Fruit fly (Drosophila melanogaster) whole organism, embryonic: ENCODE measurements around the gene Ino80.

Source experiments
- ATbp ChIP-seq: fragments of 200-800 bp; sonication (Bioruptor generic); optimal IDR thresholded peaks from 2 replicates; lab custom pipeline; 2017; ENCODE audit warnings: missing biosample characterization, mild to moderate bottlenecking, missing genetic modification characterization, missing genetic modification reagents
- Antp ChIP-seq: fragments of 200-800 bp; sonication (Bioruptor generic); optimal IDR thresholded peaks from 3 replicates; lab custom pipeline; 2016; ENCODE audit warnings: missing biosample characterization, missing genetic modification characterization
- Asciz ChIP-seq: fragments of 200-800 bp; sonication (Bioruptor generic); optimal IDR thresholded peaks from 2 replicates; lab custom pipeline; 2017; ENCODE audit warnings: missing biosample characterization, mild to moderate bottlenecking, missing genetic modification characterization, missing genetic modification reagents
- Atf3 ChIP-seq: fragments of 200-800 bp; sonication (Bioruptor generic); optimal IDR thresholded peaks from 3 replicates; lab custom pipeline; 2016; ENCODE audit warnings: missing biosample characterization, missing genetic modification characterization
- CG11504 ChIP-seq: fragments of 200-800 bp; sonication (Bioruptor generic); optimal IDR thresholded peaks from 3 replicates; lab custom pipeline; 2019; ENCODE audit warnings: missing biosample characterization, mild to moderate bottlenecking, missing genetic modification characterization, moderate library complexity
- CG17359 ChIP-seq: fragments of 200-800 bp; sonication (Bioruptor generic); optimal IDR thresholded peaks from 3 replicates; lab custom pipeline; 2018; ENCODE audit warnings: missing biosample characterization, mild to moderate bottlenecking, missing genetic modification characterization, moderate library complexity
- CG17361 ChIP-seq: fragments of 200-800 bp; sonication (Bioruptor generic); IDR thresholded peaks from 3 replicates; pipeline ENCODE4 v1.3.6; 2022; ENCODE audit warnings: missing biosample characterization, missing genetic modification characterization
- CG18262 ChIP-seq: fragments of 200-800 bp; optimal IDR thresholded peaks from 3 replicates; lab custom pipeline; 2019; ENCODE audit warnings: missing biosample characterization, mild to moderate bottlenecking, missing genetic modification characterization, moderate library complexity
- CG2875 ChIP-seq: fragments of 200-800 bp; sonication (Bioruptor generic); optimal IDR thresholded peaks from 2 replicates; lab custom pipeline; 2017; ENCODE audit warnings: missing biosample characterization, mild to moderate bottlenecking, missing genetic modification characterization, missing genetic modification reagents
- CG3281 ChIP-seq: fragments of 200-800 bp; sonication (Bioruptor generic); optimal IDR thresholded peaks from 3 replicates; lab custom pipeline; 2017; ENCODE audit warnings: missing biosample characterization, mild to moderate bottlenecking, missing genetic modification characterization
- CG34376 ChIP-seq: fragments of 200-800 bp; sonication (Bioruptor generic); optimal IDR thresholded peaks from 2 replicates; lab custom pipeline; 2018; ENCODE audit warnings: missing biosample characterization, mild to moderate bottlenecking, missing genetic modification characterization
- CG4424 ChIP-seq: fragments of 200-800 bp; sonication (Bioruptor generic); optimal IDR thresholded peaks from 3 replicates; lab custom pipeline; 2016; ENCODE audit warnings: missing biosample characterization, missing genetic modification characterization
- CG6175 ChIP-seq: fragments of 200-800 bp; sonication (Bioruptor generic); IDR thresholded peaks from 3 replicates; pipeline ENCODE4 v1.3.6; 2022; ENCODE audit warnings: missing biosample characterization, missing genetic modification characterization
- CG6683 ChIP-seq: fragments of 200-800 bp; sonication (Bioruptor generic); optimal IDR thresholded peaks from 2 replicates; lab custom pipeline; 2017; ENCODE audit warnings: missing biosample characterization, mild to moderate bottlenecking, missing genetic modification characterization, missing genetic modification reagents
- CG6765 ChIP-seq: fragments of 200-800 bp; sonication (Bioruptor generic); optimal IDR thresholded peaks from 3 replicates; lab custom pipeline; 2017; ENCODE audit warnings: missing biosample characterization, mild to moderate bottlenecking, missing genetic modification characterization
- CG7357 ChIP-seq: fragments of 200-800 bp; sonication (Bioruptor generic); IDR thresholded peaks from 3 replicates; pipeline ENCODE4 v1.3.6; 2022; ENCODE audit warnings: missing biosample characterization, missing genetic modification characterization
- CG8089 ChIP-seq: fragments of 200-800 bp; sonication (Bioruptor generic); optimal IDR thresholded peaks from 3 replicates; lab custom pipeline; 2016; ENCODE audit warnings: missing biosample characterization, missing genetic modification characterization
- CrebB ChIP-seq: fragments of 200-800 bp; sonication (Bioruptor generic); optimal IDR thresholded peaks from 3 replicates; lab custom pipeline; 2018; ENCODE audit warnings: missing biosample characterization, mild to moderate bottlenecking, missing genetic modification characterization
- HmgZ ChIP-seq: fragments of 200-800 bp; sonication (Bioruptor generic); optimal IDR thresholded peaks from 2 replicates; lab custom pipeline; 2018; ENCODE audit warnings: missing biosample characterization, mild to moderate bottlenecking, missing genetic modification characterization
- Lim3 ChIP-seq: fragments of 200-800 bp; sonication (Bioruptor generic); IDR thresholded peaks from 2 replicates; pipeline ENCODE4 v1.3.6; 2022; ENCODE audit warnings: missing biosample characterization, missing genetic modification characterization
- Med ChIP-seq: fragments of 200-800 bp; sonication (Bioruptor generic); peaks from one replicate; lab custom pipeline; 2016; ENCODE audit warnings: missing biosample characterization, missing genetic modification characterization, mild to moderate bottlenecking, inconsistent platforms, moderate library complexity
- Oli ChIP-seq: fragments of 200-800 bp; sonication (Bioruptor generic); optimal IDR thresholded peaks from 2 replicates; lab custom pipeline; 2018; ENCODE audit warnings: missing biosample characterization, mild to moderate bottlenecking, missing genetic modification characterization, moderate library complexity
- Optix ChIP-seq: fragments of 200-800 bp; sonication (Bioruptor generic); IDR thresholded peaks from 3 replicates; pipeline ENCODE4 v1.3.6; 2022; ENCODE audit warnings: missing biosample characterization, missing genetic modification characterization
- PHDP ChIP-seq: fragments of 200-800 bp; sonication (Bioruptor generic); optimal IDR thresholded peaks from 3 replicates; lab custom pipeline; 2018; ENCODE audit warnings: missing biosample characterization, mild to moderate bottlenecking, missing genetic modification characterization, moderate library complexity
- Poxn ChIP-seq: fragments of 200-800 bp; sonication (Bioruptor generic); IDR thresholded peaks from 2 replicates; pipeline ENCODE4 v1.3.6; 2022; ENCODE audit warnings: missing biosample characterization, missing genetic modification characterization
- Sin3A ChIP-seq: fragments of >200 bp; optimal IDR thresholded peaks from 2 replicates; lab custom pipeline; 2018
- Sox100B ChIP-seq: fragments of 200-800 bp; sonication (Bioruptor generic); optimal IDR thresholded peaks from 3 replicates; lab custom pipeline; 2018; ENCODE audit warnings: missing biosample characterization, mild to moderate bottlenecking, missing genetic modification characterization
- bbx ChIP-seq: fragments of 200-800 bp; sonication (Bioruptor generic); IDR thresholded peaks from 2 replicates; pipeline ENCODE4 v1.3.6; 2022; ENCODE audit warnings: missing biosample characterization, missing genetic modification characterization; ENCODE audit not compliant: partially characterized antibody
- bcd ChIP-seq: fragments of 200-800 bp; sonication (Bioruptor generic); optimal IDR thresholded peaks from 2 replicates; lab custom pipeline; 2017; ENCODE audit warnings: missing biosample characterization, mild to moderate bottlenecking, missing genetic modification characterization
- crol ChIP-seq: fragments of 200-800 bp; sonication (Bioruptor generic); IDR thresholded peaks from 2 replicates; pipeline ENCODE4 v1.3.6; 2022; ENCODE audit warnings: missing biosample characterization, missing genetic modification characterization
- dan ChIP-seq: fragments of 200-800 bp; sonication (Bioruptor generic); IDR thresholded peaks from 2 replicates; pipeline ENCODE4 v1.3.6; 2022; ENCODE audit warnings: missing biosample characterization, missing genetic modification characterization
- dmrt11E ChIP-seq: fragments of 200-800 bp; sonication (Bioruptor generic); optimal IDR thresholded peaks from 3 replicates; lab custom pipeline; 2018; ENCODE audit warnings: missing biosample characterization, mild to moderate bottlenecking, missing genetic modification characterization, moderate library complexity
- dysf ChIP-seq: fragments of 200-800 bp; sonication (Bioruptor generic); IDR thresholded peaks from 3 replicates; pipeline ENCODE4 v1.3.6; 2022; ENCODE audit warnings: missing biosample characterization, missing genetic modification characterization
- eve ChIP-seq, 2 experiments: fragments of >200 bp; optimal IDR thresholded peaks; 2 replicates each; lab custom pipeline; 2017; ENCODE audit warnings: missing biosample characterization in 2 of 2, missing genetic modification characterization in 2 of 2
- fru ChIP-seq: fragments of >200 bp; optimal IDR thresholded peaks from 2 replicates; lab custom pipeline; 2017
- gem ChIP-seq: fragments of 200-800 bp; sonication (Bioruptor generic); optimal IDR thresholded peaks from 2 replicates; lab custom pipeline; 2019; ENCODE audit warnings: missing biosample characterization, mild to moderate bottlenecking, missing genetic modification characterization, moderate library complexity
- gsb-n ChIP-seq: fragments of 200-800 bp; sonication (Bioruptor generic); optimal IDR thresholded peaks from 3 replicates; lab custom pipeline; 2018; ENCODE audit warnings: missing biosample characterization, mild to moderate bottlenecking, missing genetic modification characterization
- luna ChIP-seq: fragments of 200-800 bp; sonication (Bioruptor generic); optimal IDR thresholded peaks from 2 replicates; lab custom pipeline; 2016; ENCODE audit warnings: missing biosample characterization, missing genetic modification characterization
- mam ChIP-seq: fragments of 200-800 bp; sonication (Bioruptor generic); optimal IDR thresholded peaks from 3 replicates; lab custom pipeline; 2016; ENCODE audit warnings: missing biosample characterization, missing genetic modification characterization
- odd ChIP-seq: fragments of 200-800 bp; sonication (Bioruptor generic); optimal IDR thresholded peaks from 2 replicates; lab custom pipeline; 2017; ENCODE audit warnings: missing biosample characterization, mild to moderate bottlenecking, missing genetic modification characterization
- onecut ChIP-seq: fragments of 200-800 bp; sonication (Bioruptor generic); IDR thresholded peaks from 2 replicates; pipeline ENCODE4 v1.3.6; 2022; ENCODE audit warnings: missing biosample characterization, missing genetic modification characterization
- org-1 ChIP-seq: fragments of 200-800 bp; sonication (Bioruptor generic); optimal IDR thresholded peaks from 2 replicates; lab custom pipeline; 2017; ENCODE audit warnings: missing biosample characterization, missing genetic modification characterization
- p53 ChIP-seq: fragments of 200-800 bp; sonication (Bioruptor generic); optimal IDR thresholded peaks from 2 replicates; lab custom pipeline; 2016; ENCODE audit warnings: missing biosample characterization, missing genetic modification characterization
- pfk ChIP-seq: fragments of 200-800 bp; sonication (Bioruptor generic); optimal IDR thresholded peaks from 2 replicates; lab custom pipeline; 2018; ENCODE audit warnings: missing biosample characterization, mild to moderate bottlenecking, missing genetic modification characterization, moderate library complexity
- sd ChIP-seq: fragments of 200-800 bp; sonication (Bioruptor generic); optimal IDR thresholded peaks from 3 replicates; lab custom pipeline; 2018; ENCODE audit warnings: missing biosample characterization, mild to moderate bottlenecking, missing genetic modification characterization, moderate library complexity
- ttk ChIP-seq: fragments of 200-800 bp; sonication (Bioruptor generic); IDR thresholded peaks from 2 replicates; pipeline ENCODE4 v2.1.2; 2022; ENCODE audit warnings: missing biosample characterization, missing genetic modification characterization
- unpg ChIP-seq: fragments of 200-800 bp; sonication (Bioruptor generic); optimal IDR thresholded peaks from 3 replicates; lab custom pipeline; 2018; ENCODE audit warnings: missing biosample characterization, mild to moderate bottlenecking, missing genetic modification characterization, moderate library complexity
- vnd ChIP-seq: fragments of 200-800 bp; sonication (Bioruptor generic); IDR thresholded peaks from 3 replicates; pipeline ENCODE4 v1.3.6; 2022; ENCODE audit warnings: missing biosample characterization, missing genetic modification characterization; ENCODE audit not compliant: partially characterized antibody
- zf30C ChIP-seq: fragments of 200-800 bp; sonication (Bioruptor generic); optimal IDR thresholded peaks from 3 replicates; lab custom pipeline; 2018; ENCODE audit warnings: missing biosample characterization, mild to moderate bottlenecking, missing genetic modification characterization

Ino80 gene

DNA sequence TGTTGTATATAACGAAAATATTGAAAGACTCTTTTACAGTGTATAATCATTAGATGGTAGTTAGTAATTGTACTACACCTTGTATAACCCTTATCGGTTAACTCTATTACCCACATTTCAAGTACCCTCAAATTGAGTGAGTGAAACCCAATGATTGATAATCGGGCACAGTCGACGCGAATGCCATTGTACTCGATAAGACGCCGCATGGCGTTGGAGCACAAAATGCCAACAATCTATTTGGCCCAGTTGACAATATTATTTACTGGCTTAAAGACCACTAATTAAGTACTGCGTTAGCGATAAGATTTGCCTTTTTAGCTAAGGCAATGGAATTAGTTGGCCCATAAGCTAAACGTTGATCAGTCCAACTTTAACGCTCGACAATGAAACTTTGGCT is 15.3 kb downstream of the Ino80 start, which contains the start of gene CG3734 (continued):
- TF ChIP-seq sd (tag; lab: Kevin White, UChicago), result peak; percentile 77
- peak; percentile 79 for TF ChIP-seq CG34376 (GFP tag; lab: Kevin White, UChicago)
- TF ChIP-seq bbx (GFP tag; lab: Robert Waterston, UW), result no peak
- TF ChIP-seq ATbp (GFP tag; lab: Kevin White, UChicago), result no peak
- no peak for TF ChIP-seq Antp (GFP tag; lab: Kevin White, UChicago)
- TF ChIP-seq Atf3, result no peak
- TF ChIP-seq pfk (GFP tag; lab: Kevin White, UChicago), result no peak
- TF ChIP-seq vnd (GFP tag; lab: Robert Waterston, UW), result peak; percentile 36; the same call in 1 of the 3 replicates
- TF ChIP-seq CG2875 (GFP tag; lab: Kevin White, UChicago), result no peak
- TF ChIP-seq org-1 (GFP tag; lab: Kevin White, UChicago), result no peak
- no peak for TF ChIP-seq CG7357
- TF ChIP-seq HmgZ, result peak; percentile 7

DNA sequence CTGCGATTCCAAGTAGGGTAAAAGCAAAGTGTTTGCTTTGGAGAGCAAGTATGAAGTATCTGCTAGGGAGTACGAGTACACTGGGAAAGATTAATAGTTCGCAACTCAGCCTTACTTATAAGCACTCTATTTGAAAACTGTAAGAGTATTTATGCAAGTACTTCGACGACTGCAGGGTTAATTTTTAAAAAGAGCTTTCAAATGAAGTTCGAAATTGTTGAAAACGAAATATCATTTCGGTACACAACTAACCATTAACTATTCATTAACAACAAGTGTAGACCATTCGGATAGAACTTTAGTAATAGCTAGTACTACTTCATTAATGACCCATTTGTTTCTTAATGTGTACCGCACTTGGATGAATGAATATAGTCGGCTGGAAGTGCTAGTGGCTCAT is 19.7 kb downstream of the Ino80 start:
- peak in 1 of 2 experiments; percentile 24 for TF ChIP-seq eve (GFP tag; optimal IDR thresholded peaks at IDR 0.05; lab: Kevin White, UChicago)
- TF ChIP-seq PHDP (tag; lab: Kevin White, UChicago), result no peak
- TF ChIP-seq gem (tag; lab: Kevin White, UChicago), result peak; percentile 33
- TF ChIP-seq unpg (GFP tag; lab: Kevin White, UChicago), result no peak
- TF ChIP-seq Med, result no peak
- TF ChIP-seq zf30C (GFP tag; lab: Kevin White, UChicago), result peak; percentile 15
- TF ChIP-seq CG17361, result peak; percentile 40; the same call in 1 of the 3 replicates
- TF ChIP-seq p53 (GFP tag; lab: Kevin White, UChicago), result no peak
- no peak for TF ChIP-seq gsb-n (tag; lab: Kevin White, UChicago)
- TF ChIP-seq luna (GFP tag; lab: Kevin White, UChicago), result no peak
- peak; percentile 36 for TF ChIP-seq CG18262
- peak; percentile 21 for TF ChIP-seq CG11504 (tag; lab: Kevin White, UChicago)
- no peak for TF ChIP-seq CG17359 (tag; lab: Kevin White, UChicago)
- TF ChIP-seq dmrt11E (tag; lab: Kevin White, UChicago), result peak; percentile 28
- TF ChIP-seq Oli, result peak; percentile 6

DNA sequence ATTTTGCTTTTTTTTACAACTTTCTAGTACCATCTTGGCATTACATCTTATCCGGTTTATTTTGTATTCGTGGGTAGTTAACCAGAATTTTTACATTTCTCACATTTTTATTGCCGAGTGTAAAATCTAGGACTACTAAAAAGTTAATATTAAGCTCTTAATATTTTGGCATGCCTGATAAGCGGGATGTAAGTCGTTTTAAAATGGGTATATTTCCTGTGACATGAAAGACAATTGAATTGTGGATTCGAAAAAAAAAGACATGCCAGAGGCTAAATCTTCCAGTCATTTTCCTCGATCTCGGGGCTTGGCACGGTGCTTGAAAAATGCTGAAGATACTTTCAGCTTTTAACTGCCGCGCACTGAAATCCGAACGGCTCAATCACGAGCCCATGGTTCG is 25.8 kb downstream of the Ino80 start, which contains the start of gene CG31245:
Gene CG31245 (minus strand): TSS at position 101 of the 400 bp plus-strand sequence.
- TF ChIP-seq Sox100B (no peak), Optix (no peak), crol (GFP tag; lab: Robert Waterston, UW) (no peak), CG6683 (GFP tag; lab: Kevin White, UChicago) (no peak), mam (GFP tag; lab: Kevin White, UChicago) (no peak), PHDP (tag; lab: Kevin White, UChicago) (no peak), odd (GFP tag; lab: Kevin White, UChicago) (no peak), Poxn (GFP tag; lab: Robert Waterston, UW) (no peak)

DNA sequence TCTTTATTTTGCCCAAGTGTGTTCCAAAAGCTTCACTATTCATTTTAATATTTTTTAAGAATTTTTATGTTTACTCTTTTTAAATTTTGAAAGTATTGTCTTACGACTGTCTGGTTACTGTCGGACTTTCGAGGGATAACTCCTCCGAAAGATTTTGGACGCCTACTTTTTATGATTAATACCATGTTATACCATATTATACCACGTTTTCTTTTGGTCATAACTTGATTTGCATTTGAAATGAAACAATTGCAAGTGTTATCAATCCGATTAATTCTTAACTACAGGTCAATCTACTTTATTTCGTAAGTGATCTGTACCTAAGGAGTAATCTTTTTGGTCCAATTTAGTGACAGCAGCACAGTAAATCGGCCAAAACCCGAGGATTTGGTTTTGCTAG is 27.0 kb downstream of the Ino80 start, which contains the start of gene CG31404:
Gene CG31404 (minus strand): TSS at position 101 of the 400 bp plus-strand sequence.
- TF ChIP-seq CG7357, result no peak
- no peak for TF ChIP-seq Asciz
- TF ChIP-seq bcd (GFP tag; lab: Kevin White, UChicago), result no peak
- TF ChIP-seq CG3281 (GFP tag; lab: Kevin White, UChicago), result no peak
- no peak for TF ChIP-seq ttk
- no peak for TF ChIP-seq Lim3 (GFP tag; lab: Robert Waterston, UW)
- no peak for TF ChIP-seq fru (lab: Kevin White, UChicago)
- TF ChIP-seq CG6765 (GFP tag; lab: Kevin White, UChicago), result no peak
- TF ChIP-seq dan (GFP tag; lab: Robert Waterston, UW), result no peak
- TF ChIP-seq Sin3A (lab: Kevin White, UChicago), result no peak
- no peak for TF ChIP-seq dysf
- no peak for TF ChIP-seq CG4424
- no peak for TF ChIP-seq onecut (GFP tag; lab: Robert Waterston, UW)
- no peak for TF ChIP-seq CG8089 (GFP tag; lab: Kevin White, UChicago)
- TF ChIP-seq CrebB (tag; lab: Kevin White, UChicago), result no peak
- no peak for TF ChIP-seq CG6175 (GFP tag; lab: Robert Waterston, UW)
